Fruit fly (Drosophila melanogaster) whole organism, wandering third instar larva: Measurements from ENCODE around the gene her.

Source experiments
- Abd-B ChIP-seq: fragments of >200 bp; optimal IDR thresholded peaks from 2 replicates; lab custom pipeline; 2017; ENCODE audit warnings: missing biosample characterization, missing genetic modification characterization
- CG32264 ChIP-seq: fragments of 200-800 bp; sonication (Bioruptor generic); optimal IDR thresholded peaks from 2 replicates; lab custom pipeline; 2016; ENCODE audit warnings: missing biosample characterization, missing genetic modification characterization
- CG9705 ChIP-seq: fragments of 200-800 bp; sonication (Bioruptor generic); optimal IDR thresholded peaks from 2 replicates; lab custom pipeline; 2018; ENCODE audit warnings: missing biosample characterization, mild to moderate bottlenecking, missing genetic modification characterization
- CrebA ChIP-seq: fragments of 200-800 bp; sonication (Bioruptor generic); optimal IDR thresholded peaks from 2 replicates; lab custom pipeline; 2016; ENCODE audit warnings: missing biosample characterization, mild to moderate bottlenecking, missing genetic modification characterization, borderline replicate concordance
- Dif ChIP-seq: fragments of 200-275, 200-300 bp; sonication (Bioruptor generic); optimal IDR thresholded peaks from 2 replicates; lab custom pipeline; 2018; ENCODE audit warnings: missing biosample characterization, missing genetic modification characterization; ENCODE audit not compliant: partially characterized antibody
- GATAd ChIP-seq: sonication (Bioruptor generic); optimal IDR thresholded peaks from 2 replicates; lab custom pipeline; 2016; ENCODE audit warnings: missing biosample characterization, missing genetic modification characterization
- HLH106 ChIP-seq: fragments of 200-800 bp; optimal IDR thresholded peaks from 3 replicates; lab custom pipeline; 2019; ENCODE audit warnings: missing biosample characterization, mild to moderate bottlenecking, missing genetic modification characterization, moderate library complexity
- Hnf4 ChIP-seq: fragments of 200-800 bp; sonication (Bioruptor generic); optimal IDR thresholded peaks from 2 replicates; lab custom pipeline; 2016; ENCODE audit warnings: missing biosample characterization, mild to moderate bottlenecking, missing genetic modification characterization
- Hr78 ChIP-seq: fragments of >200 bp; optimal IDR thresholded peaks from 2 replicates; lab custom pipeline; 2017; ENCODE audit warnings: missing biosample characterization, missing genetic modification characterization
- Hr83 ChIP-seq: fragments of 200-300 bp; sonication (Bioruptor generic); optimal IDR thresholded peaks from 2 replicates; lab custom pipeline; 2016; ENCODE audit warnings: missing biosample characterization, mild to moderate bottlenecking, missing genetic modification characterization, moderate library complexity; ENCODE audit not compliant: poor library complexity, severe bottlenecking
- Jra ChIP-seq: sonication (Bioruptor generic); optimal IDR thresholded peaks from 2 replicates; lab custom pipeline; 2016; ENCODE audit warnings: missing biosample characterization, missing genetic modification characterization
- Myc ChIP-seq: fragments of >200 bp; optimal IDR thresholded peaks from 2 replicates; lab custom pipeline; 2017
- N ChIP-seq: fragments of >200 bp; optimal IDR thresholded peaks from 2 replicates; lab custom pipeline; 2018; ENCODE audit warnings: missing biosample characterization, missing external identifiers, missing genetic modification characterization
- OdsH ChIP-seq: fragments of 200-800 bp; sonication (Bioruptor generic); optimal IDR thresholded peaks from 2 replicates; lab custom pipeline; 2016; ENCODE audit warnings: missing biosample characterization, mild to moderate bottlenecking, missing genetic modification characterization
- Rel ChIP-seq, 2 experiments: fragments of 200-800 bp; sonication (Bioruptor generic) in 1 of 2; optimal IDR thresholded peaks; 2 replicates in 1 of 2; 3 replicates in 1 of 2; lab custom pipeline; 2016 to 2019; ENCODE audit warnings: mild to moderate bottlenecking in 2 of 2, missing biosample characterization in 2 of 2, missing genetic modification characterization in 2 of 2, moderate library complexity in 1 of 2
- Sp1 ChIP-seq: fragments of 200-800 bp; sonication (Bioruptor generic); optimal IDR thresholded peaks from 3 replicates; lab custom pipeline; 2019; ENCODE audit warnings: missing biosample characterization, mild to moderate bottlenecking, missing genetic modification characterization, moderate library complexity
- Vsx2 ChIP-seq: fragments of 200-300, 225-300 bp; sonication (Bioruptor generic); optimal IDR thresholded peaks from 2 replicates; lab custom pipeline; 2018; ENCODE audit warnings: missing biosample characterization, missing genetic modification characterization; ENCODE audit not compliant: partially characterized antibody
- br ChIP-seq: fragments of 200-800 bp; sonication (Bioruptor generic); optimal IDR thresholded peaks from 2 replicates; lab custom pipeline; 2016; ENCODE audit warnings: missing biosample characterization, missing genetic modification characterization
- brk ChIP-seq: fragments of 200-800 bp; sonication (Bioruptor generic); optimal IDR thresholded peaks from 2 replicates; lab custom pipeline; 2016; ENCODE audit warnings: missing biosample characterization, mild to moderate bottlenecking, missing genetic modification characterization
- dl ChIP-seq, 2 experiments: fragments of 175-275, 200-275 bp in 1 of 2; fragments of 200-275 bp in 1 of 2; sonication (Bioruptor generic); optimal IDR thresholded peaks; lab custom pipeline; 2018; ENCODE audit warnings: mild to moderate bottlenecking in 2 of 2, missing biosample characterization in 2 of 2, missing genetic modification characterization in 2 of 2, moderate library complexity in 2 of 2; ENCODE audit not compliant: partially characterized antibody in 2 of 2, insufficient read depth in 1 of 2
- dmrt93B ChIP-seq: fragments of 200-800 bp; sonication (Bioruptor generic); optimal IDR thresholded peaks from 2 replicates; lab custom pipeline; 2018; ENCODE audit warnings: missing biosample characterization, mild to moderate bottlenecking, missing genetic modification characterization
- dsf ChIP-seq: sonication (Bioruptor generic); optimal IDR thresholded peaks from 2 replicates; lab custom pipeline; 2016; ENCODE audit warnings: missing biosample characterization, missing genetic modification characterization, borderline replicate concordance
- ey ChIP-seq: fragments of 200-800 bp; sonication (Bioruptor generic); optimal IDR thresholded peaks from 2 replicates; lab custom pipeline; 2016; ENCODE audit warnings: missing biosample characterization, missing genetic modification characterization
- foxo ChIP-seq, 2 experiments: fragments of 200-800 bp; sonication (Bioruptor generic); optimal IDR thresholded peaks; 2 replicates in 1 of 2; 3 replicates in 1 of 2; lab custom pipeline; 2016 to 2017; ENCODE audit warnings: missing biosample characterization in 2 of 2, missing genetic modification characterization in 2 of 2
- fru ChIP-seq: fragments of 200-800 bp; sonication (Bioruptor generic); optimal IDR thresholded peaks from 3 replicates; lab custom pipeline; 2016; ENCODE audit warnings: missing biosample characterization, mild to moderate bottlenecking, missing genetic modification characterization
- h ChIP-seq: fragments of 200-800 bp; sonication (Bioruptor generic); optimal IDR thresholded peaks from 3 replicates; lab custom pipeline; 2016; ENCODE audit warnings: missing biosample characterization, mild to moderate bottlenecking, missing genetic modification characterization
- jim ChIP-seq: fragments of 175-275, 200-325 bp; sonication (Bioruptor generic); optimal IDR thresholded peaks from 2 replicates; lab custom pipeline; 2016; ENCODE audit warnings: missing biosample characterization, mild to moderate bottlenecking, missing genetic modification characterization
- pan ChIP-seq: fragments of >200 bp; optimal IDR thresholded peaks from 2 replicates; lab custom pipeline; 2017
- psq ChIP-seq: fragments of 200-800 bp; sonication (Bioruptor generic); optimal IDR thresholded peaks from 3 replicates; lab custom pipeline; 2017; ENCODE audit warnings: missing biosample characterization, mild to moderate bottlenecking, missing genetic modification characterization, moderate library complexity
- rgr ChIP-seq: fragments of 200-800 bp; sonication (Bioruptor generic); optimal IDR thresholded peaks from 3 replicates; lab custom pipeline; 2016; ENCODE audit warnings: missing biosample characterization, mild to moderate bottlenecking, missing genetic modification characterization
- sage ChIP-seq: fragments of 200-800 bp; sonication (Bioruptor generic); optimal IDR thresholded peaks from 2 replicates; lab custom pipeline; 2016; ENCODE audit warnings: missing biosample characterization, mild to moderate bottlenecking, missing genetic modification characterization
- sv ChIP-seq: fragments of 200-800 bp; sonication (Bioruptor generic); optimal IDR thresholded peaks from 3 replicates; lab custom pipeline; 2016; ENCODE audit warnings: missing biosample characterization, missing genetic modification characterization
- tai ChIP-seq: sonication (Bioruptor generic); optimal IDR thresholded peaks from 2 replicates; lab custom pipeline; 2016; ENCODE audit warnings: missing biosample characterization, missing genetic modification characterization
- woc ChIP-seq: sonication (Bioruptor generic); optimal IDR thresholded peaks from 2 replicates; lab custom pipeline; 2016; ENCODE audit warnings: missing biosample characterization, mild to moderate bottlenecking, missing genetic modification characterization

The her gene

dm6 chr2L:16683958-16684877, 7.2 kb downstream of the her start, which contains the start of gene CG31807:
Gene CG31807, minus strand, starts transcription at chr2L:16684008.
- TF ChIP-seq brk (GFP tag; lab: Kevin White, UChicago) (peak; percentile 46), sv (GFP tag; lab: Kevin White, UChicago) (peak; percentile 42), ey (GFP tag; lab: Kevin White, UChicago) (peak; percentile 80), Myc (lab: Kevin White, UChicago) (no peak), fru (GFP tag; lab: Kevin White, UChicago) (peak; percentile 81), OdsH (GFP tag; lab: Kevin White, UChicago) (peak; percentile 60), psq (GFP tag; lab: Kevin White, UChicago) (peak; percentile 72), Sp1 (GFP tag; lab: Kevin White, UChicago) (peak; percentile 92), GATAd (peak; percentile 29), CrebA (peak; percentile 67), tai (GFP tag; lab: Kevin White, UChicago) (peak; percentile 48), dsf (GFP tag; lab: Kevin White, UChicago) (peak; percentile 6), Jra (GFP tag; lab: Kevin White, UChicago) (peak; percentile 14), pan (no peak), dmrt93B (GFP tag; lab: Kevin White, UChicago) (peak; percentile 68), foxo (GFP tag; optimal IDR thresholded peaks at IDR 0.05; lab: Kevin White, UChicago) (peak in 1 of 2 experiments; percentile 82), HLH106 (tag; lab: Kevin White, UChicago) (peak; percentile 90), Rel (GFP tag; optimal IDR thresholded peaks at IDR 0.05; lab: Kevin White, UChicago) (peak; percentile 61), Rel (tag; optimal IDR thresholded peaks at IDR 0.05; lab: Kevin White, UChicago) (peak; percentile 70), Hr83 (GFP tag; lab: Kevin White, UChicago) (no peak), br (GFP tag; lab: Kevin White, UChicago) (peak; percentile 90), CG32264 (GFP tag; lab: Kevin White, UChicago) (peak; percentile 64), h (GFP tag; lab: Kevin White, UChicago) (peak; percentile 87), sage (GFP tag; lab: Kevin White, UChicago) (peak; percentile 45), CG9705 (peak; percentile 73), jim (GFP tag; lab: Kevin White, UChicago) (no peak), N (GFP tag; lab: Kevin White, UChicago) (no peak), Dif (GFP tag; lab: Kevin White, UChicago) (no peak), rgr (peak; percentile 76), woc (peak; percentile 90), Hnf4 (GFP tag; lab: Kevin White, UChicago) (peak; percentile 61)
- TF ChIP-seq, all 38 proteins: peak for 24

DNA sequence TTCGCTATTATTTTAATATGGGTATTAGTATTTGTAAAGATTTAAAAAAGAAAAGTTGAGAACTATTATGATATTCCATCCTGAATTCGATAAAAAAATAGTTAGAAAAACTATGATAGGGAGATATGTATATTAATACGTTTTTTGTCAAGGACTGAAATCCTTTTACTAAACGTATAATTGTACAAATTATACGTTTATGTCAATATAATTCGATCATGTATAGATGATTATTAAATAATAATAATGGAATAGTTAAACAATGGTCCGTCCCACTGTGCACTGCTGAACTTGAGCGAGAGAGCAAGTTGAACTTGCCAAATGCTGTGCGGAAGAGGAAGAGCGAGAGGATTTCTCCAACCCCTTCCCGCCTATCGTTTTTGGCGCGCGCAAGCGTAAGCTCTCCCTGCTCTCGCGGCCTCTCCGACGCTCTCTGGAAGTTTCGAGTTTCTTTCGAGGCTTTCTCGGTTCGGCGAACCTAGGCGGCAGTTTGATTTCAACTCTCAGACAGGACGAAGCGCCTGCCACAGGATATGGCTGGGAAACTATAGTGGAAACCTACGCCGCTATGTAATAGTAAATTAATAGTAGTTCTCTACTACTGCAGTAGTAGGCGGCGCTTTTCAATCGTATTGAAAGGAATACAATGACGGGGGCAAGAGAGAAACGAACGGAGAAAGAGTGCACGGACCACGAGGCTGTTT, 8.1 kb downstream of the her start:
- TF ChIP-seq rgr (peak; percentile 48), br (GFP tag; lab: Kevin White, UChicago) (no peak), Dif (GFP tag; lab: Kevin White, UChicago) (peak; percentile 94), Hr83 (GFP tag; lab: Kevin White, UChicago) (peak; percentile 17), Sp1 (GFP tag; lab: Kevin White, UChicago) (peak; percentile 90), psq (GFP tag; lab: Kevin White, UChicago) (peak; percentile 78), fru (GFP tag; lab: Kevin White, UChicago) (peak; percentile 65), CG32264 (GFP tag; lab: Kevin White, UChicago) (no peak), HLH106 (tag; lab: Kevin White, UChicago) (peak; percentile 78), jim (GFP tag; lab: Kevin White, UChicago) (no peak), foxo (GFP tag; optimal IDR thresholded peaks at IDR 0.05; lab: Kevin White, UChicago) (peak in 1 of 2 experiments; percentile 79), Hr78 (no peak), pan (no peak), Abd-B (GFP tag; lab: Kevin White, UChicago) (no peak), dmrt93B (GFP tag; lab: Kevin White, UChicago) (peak; percentile 52), N (GFP tag; lab: Kevin White, UChicago) (no peak), woc (peak; percentile 49), brk (GFP tag; lab: Kevin White, UChicago) (peak; percentile 3), Vsx2 (GFP tag; lab: Kevin White, UChicago) (peak; percentile 83), OdsH (GFP tag; lab: Kevin White, UChicago) (peak; percentile 77), CG9705 (peak; percentile 43), CrebA (peak; percentile 21), dl (GFP tag; optimal IDR thresholded peaks at IDR 0.05; lab: Kevin White, UChicago; ENCODE audit: insufficient read depth in 1 of 2, partially characterized antibody in 2 of 2) (peak; percentile 60 to 87), tai (GFP tag; lab: Kevin White, UChicago) (no peak)
